Fruit fly (Drosophila melanogaster): Measurements from ENCODE around the gene CG17751.
A peak's percentile ranks its signal among the peaks of the same experiment; 100 is the strongest.

Gene CG17751

DNA sequence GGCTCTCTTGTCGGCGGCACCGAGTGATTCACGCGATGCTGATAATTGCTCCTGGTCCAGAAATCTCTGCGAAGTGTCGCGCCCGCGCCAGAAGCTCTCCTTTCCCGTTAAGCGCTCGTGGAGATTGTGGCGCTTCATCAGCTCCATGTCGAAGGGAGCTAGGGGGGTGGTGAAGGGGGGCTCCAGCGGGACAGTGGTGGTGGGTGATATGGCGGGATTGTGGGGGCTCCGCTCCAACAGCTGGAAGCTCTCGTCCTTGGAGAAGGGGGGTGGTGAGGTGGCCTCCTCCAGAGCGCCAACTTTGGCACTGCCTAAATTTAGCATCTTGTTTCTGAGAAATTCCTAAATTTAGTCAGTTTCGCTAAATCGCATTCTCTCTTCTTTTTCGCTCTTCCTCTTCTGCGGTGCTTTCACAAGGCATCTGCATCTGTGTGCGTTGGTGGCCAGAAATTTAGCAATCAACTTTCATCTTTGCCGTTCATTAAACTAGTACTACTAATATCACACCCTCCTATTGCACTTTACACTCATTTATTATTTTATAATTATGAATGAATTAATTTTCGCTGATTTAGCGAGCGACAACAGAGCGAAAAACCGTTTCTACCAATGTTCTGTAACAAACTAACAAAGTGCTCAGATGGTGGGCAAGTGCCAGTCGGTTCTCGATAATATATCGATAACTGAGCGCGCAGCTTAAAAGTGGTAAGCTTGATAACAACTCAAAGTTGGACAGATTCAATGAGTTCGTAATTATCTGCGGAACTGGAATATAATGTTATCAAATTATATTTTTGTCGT lies 35.2 kb downstream of the CG17751 start, which contains the start of gene subdued (continued):
- TF ChIP-seq CG6254 (GFP tag; optimal IDR thresholded peaks at IDR 0.05) (no peak), amos (GFP tag; IDR thresholded peaks at IDR 0.05; ENCODE audit: partially characterized antibody) (no peak), CG3407 (GFP tag; optimal IDR thresholded peaks at IDR 0.05) (no peak), dmrt99B (tag; optimal IDR thresholded peaks at IDR 0.05) (no peak), Rfx (GFP tag; IDR thresholded peaks at IDR 0.05) (no peak), Dbx (GFP tag; IDR thresholded peaks at IDR 0.05) (no peak), chm (GFP tag; IDR thresholded peaks at IDR 0.05) (no peak; the same call in 1 of the 2 replicates), mam (GFP tag; optimal IDR thresholded peaks at IDR 0.05) (no peak), CG9876 (GFP tag; optimal IDR thresholded peaks at IDR 0.05) (no peak), CG2116 (GFP tag; optimal IDR thresholded peaks at IDR 0.05) (peak; percentile 71), Xbp1 (GFP tag; optimal IDR thresholded peaks at IDR 0.05) (no peak), CG4328 (GFP tag; optimal IDR thresholded peaks at IDR 0.05) (no peak), CrebB (tag; optimal IDR thresholded peaks at IDR 0.05) (no peak), CG32767 (GFP tag; IDR thresholded peaks at IDR 0.05) (no peak), nerfin-2 (GFP tag; IDR thresholded peaks at IDR 0.05; ENCODE audit: partially characterized antibody) (no peak), h (optimal IDR thresholded peaks at IDR 0.05) (no peak), C15 (GFP tag; IDR thresholded peaks at IDR 0.05) (no peak), trh (GFP tag; optimal IDR thresholded peaks at IDR 0.05) (no peak), ind (GFP tag; optimal IDR thresholded peaks at IDR 0.05) (no peak), CG6813 (GFP tag; optimal IDR thresholded peaks at IDR 0.05) (peak; percentile 4), gem (tag; optimal IDR thresholded peaks at IDR 0.05) (no peak), CG11085 (GFP tag; IDR thresholded peaks at IDR 0.05) (no peak), CG8478 (optimal IDR thresholded peaks at IDR 0.05) (no peak), Sry-δ (GFP tag; optimal IDR thresholded peaks at IDR 0.05) (no peak), B-H2 (GFP tag; optimal IDR thresholded peaks at IDR 0.05) (no peak), MESR4 (GFP tag; optimal IDR thresholded peaks at IDR 0.05) (no peak), pnt (GFP tag; optimal IDR thresholded peaks at IDR 0.05) (no peak), Doc3 (GFP tag; IDR thresholded peaks at IDR 0.05; ENCODE audit: partially characterized antibody) (no peak), CG11398 (GFP tag; optimal IDR thresholded peaks at IDR 0.05) (no peak), gt (GFP tag; IDR thresholded peaks at IDR 0.05) (no peak), Bdp1 (GFP tag; optimal IDR thresholded peaks at IDR 0.05) (no peak), TFAM (GFP tag; optimal IDR thresholded peaks at IDR 0.05) (no peak), rib (GFP tag; IDR thresholded peaks at IDR 0.05) (peak; percentile 29; the same call in 1 of the 2 replicates), dm (GFP tag; optimal IDR thresholded peaks at IDR 0.05) (no peak), Xrp1 (GFP tag; IDR thresholded peaks at IDR 0.05) (no peak), PHDP (tag; optimal IDR thresholded peaks at IDR 0.05) (no peak), CG4730 (GFP tag; IDR thresholded peaks at IDR 0.05) (no peak), zf30C (GFP tag; optimal IDR thresholded peaks at IDR 0.05) (no peak), CG3847 (GFP tag; IDR thresholded peaks at IDR 0.05) (no peak), Mes4 (GFP tag; optimal IDR thresholded peaks at IDR 0.05) (no peak), Nf-YB (GFP tag; optimal IDR thresholded peaks at IDR 0.05) (no peak), CG9932 (GFP tag; IDR thresholded peaks at IDR 0.05) (no peak), sug (tag; optimal IDR thresholded peaks at IDR 0.05) (peak; percentile 32), Ets97D (GFP tag; optimal IDR thresholded peaks at IDR 0.05) (no peak), ro (GFP tag; IDR thresholded peaks at IDR 0.05) (no peak), phol (tag; optimal IDR thresholded peaks at IDR 0.05) (no peak), CG34224 (GFP tag; IDR thresholded peaks at IDR 0.05; ENCODE audit: partially characterized antibody) (peak; percentile 60; the same call in 1 of the 3 replicates), unpg (GFP tag; optimal IDR thresholded peaks at IDR 0.05) (no peak), da (GFP tag; optimal IDR thresholded peaks at IDR 0.05) (no peak), ato (GFP tag; IDR thresholded peaks at IDR 0.05; ENCODE audit: partially characterized antibody) (no peak), psq (GFP tag; optimal IDR thresholded peaks at IDR 0.05) (no peak)
